Worm (Caenorhabditis elegans) whole organism, midembryonic: ENCODE results near the gene scl-7.

Experiments used
- T22C8.4 ChIP-seq: fragments of 200-800 bp; sonication (Bioruptor generic); IDR thresholded peaks from 2 replicates; pipeline ENCODE4 v1.3.6; 2022; ENCODE audit warnings: missing genetic modification characterization, missing compliant biosample characterization
- cog-1 ChIP-seq: sonication (generic microtip); optimal IDR thresholded peaks from 2 replicates; lab custom pipeline; 2016; ENCODE audit warnings: missing genetic modification characterization, missing compliant biosample characterization
- flt-1 ChIP-seq: fragments of 200-800 bp; sonication (Bioruptor generic); IDR thresholded peaks from 2 replicates; pipeline ENCODE4 v1.3.6; 2022; ENCODE audit warnings: missing genetic modification characterization, missing compliant biosample characterization
- klf-2 ChIP-seq: fragments of 200-800 bp; sonication (Bioruptor generic); conservative IDR thresholded peaks from 2 replicates; pipeline ENCODE4 v1.3.6; 2022; ENCODE audit warnings: missing genetic modification reagents, missing genetic modification characterization, missing compliant biosample characterization
- med-1 ChIP-seq: sonication (generic microtip); optimal IDR thresholded peaks from 2 replicates; lab custom pipeline; 2017; ENCODE audit warnings: missing genetic modification characterization, mild to moderate bottlenecking, missing compliant biosample characterization, antibody characterized with exemption, missing genetic modification reagents; ENCODE audit not compliant: insufficient read depth
- ref-1 ChIP-seq: fragments of 200-800 bp; sonication (Bioruptor generic); conservative IDR thresholded peaks from 2 replicates; pipeline ENCODE4 v1.3.6; 2022; ENCODE audit warnings: missing genetic modification reagents, missing genetic modification characterization, missing compliant biosample characterization
- tab-1 ChIP-seq: fragments of 200-800 bp; sonication (Bioruptor generic); IDR thresholded peaks from 2 replicates; pipeline ENCODE4 v1.3.6; 2022; ENCODE audit warnings: missing genetic modification characterization, missing compliant biosample characterization
- ztf-23 ChIP-seq: fragments of 200-800 bp; sonication (Bioruptor generic); IDR thresholded peaks from 2 replicates; pipeline ENCODE4 v1.3.6; 2022; ENCODE audit warnings: missing genetic modification reagents, missing genetic modification characterization, missing compliant biosample characterization
- ztf-29 ChIP-seq: fragments of 200-800 bp; sonication (Bioruptor generic); IDR thresholded peaks from 2 replicates; pipeline ENCODE4 v1.3.6; 2022; ENCODE audit warnings: missing genetic modification reagents, missing genetic modification characterization, missing compliant biosample characterization

- TF ChIP-seq flt-1 (no peak), klf-2 (no peak), ztf-29 (no peak), T22C8.4 (GFP tag; lab: Robert Waterston, UW) (no peak), ref-1 (GFP tag; lab: Robert Waterston, UW) (no peak), ztf-23 (no peak), med-1 (GFP tag; lab: Kevin White, UChicago) (no peak), tab-1 (no peak), cog-1 (tag; lab: Kevin White, UChicago) (no peak)
These were observed 11.0 kb upstream of the scl-7 start, which contains the start of gene scl-3 for ce11 chrIV:13059284-13059683.
